Worm (Caenorhabditis elegans): ENCODE results near the gene oac-15.

DNA sequence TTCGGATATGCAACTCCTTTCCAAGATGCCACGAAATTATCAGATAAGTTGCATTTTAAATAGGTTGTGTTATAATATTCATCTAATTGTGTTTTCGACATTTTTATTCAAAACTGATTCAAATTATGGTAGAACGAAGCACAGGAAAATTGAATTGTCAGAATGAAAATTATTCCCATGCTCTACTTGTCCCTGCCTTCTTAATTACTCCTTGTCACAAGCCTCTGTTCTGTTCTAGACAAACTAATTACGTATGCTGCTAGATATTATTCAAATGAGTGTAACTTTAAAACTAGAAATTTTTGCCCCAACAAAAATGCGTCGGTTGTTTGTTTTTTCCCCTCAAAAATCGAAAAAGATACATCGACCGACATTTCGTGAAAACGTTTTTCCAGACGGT is 34.3 kb upstream of the oac-15 start, which contains the start of gene srh-104:
- TF ChIP-seq ceh-36 (tag; optimal IDR thresholded peaks at IDR 0.05) (no peak), flt-1 (GFP tag; IDR thresholded peaks at IDR 0.05) (no peak), sea-1 (GFP tag; conservative IDR thresholded peaks at IDR 0.05) (no peak), F13C5.2 (tag; optimal IDR thresholded peaks at IDR 0.05) (no peak), hmbx-1 (tag; optimal IDR thresholded peaks at IDR 0.05) (no peak), B0310.2 (tag; optimal IDR thresholded peaks at IDR 0.05) (no peak), hmg-4 (GFP tag; optimal IDR thresholded peaks at IDR 0.05) (no peak), ama-1 (optimal IDR thresholded peaks at IDR 0.05) (no peak), ceh-13 (GFP tag; optimal IDR thresholded peaks at IDR 0.05) (no peak), hnd-1 (tag; optimal IDR thresholded peaks at IDR 0.05) (no peak), ets-7 (tag; optimal IDR thresholded peaks at IDR 0.05) (no peak)

Data from whole organism, early embryonic.